Fruit fly (Drosophila melanogaster): ENCODE results near the gene tzn.

Gene tzn

DNA sequence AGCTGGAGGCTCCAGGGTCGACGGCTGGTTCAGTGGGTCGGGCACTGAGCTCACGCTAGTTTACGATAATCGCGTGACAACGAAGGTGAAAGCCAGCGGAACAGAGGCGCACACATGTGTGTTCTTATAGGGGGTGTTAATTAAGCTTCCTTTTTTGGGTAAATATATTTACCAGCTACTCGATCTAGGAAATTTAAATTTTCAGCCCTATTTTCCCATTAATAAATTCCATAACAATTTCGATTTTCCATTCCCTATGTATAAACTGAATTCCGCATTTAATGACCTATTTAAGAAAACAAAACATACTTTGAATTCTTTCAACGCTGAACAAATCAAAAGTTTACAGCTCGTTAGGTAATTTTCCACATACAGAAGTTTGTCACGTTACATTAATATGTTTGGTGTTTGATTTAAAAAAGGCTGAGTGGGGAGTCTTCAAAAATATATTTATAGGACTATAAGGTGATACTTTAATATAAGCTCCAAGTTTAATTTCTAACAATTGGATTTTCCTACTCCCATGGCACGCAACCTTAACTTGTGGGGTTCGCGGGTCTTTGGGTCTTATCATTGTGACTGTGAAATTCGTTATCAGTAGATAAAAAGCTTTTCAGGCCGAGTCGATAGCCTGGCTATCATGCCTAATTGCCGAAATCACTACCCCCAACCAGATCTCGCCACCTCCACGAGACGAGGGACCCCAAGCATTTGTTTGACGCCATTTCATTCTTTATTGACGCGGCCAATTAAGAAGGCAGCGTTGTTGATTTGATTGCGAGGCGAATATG, 38.8 kb downstream of the tzn start, which contains the start of gene CG13255 (continued):
- TF ChIP-seq Antp (GFP tag; optimal IDR thresholded peaks at IDR 0.05) (peak; percentile 23), CG7372 (GFP tag; IDR thresholded peaks at IDR 0.05) (no peak), Fer1 (GFP tag; optimal IDR thresholded peaks at IDR 0.05) (peak; percentile 48), grau (tag; optimal IDR thresholded peaks at IDR 0.05) (peak; percentile 70), CG9932 (GFP tag; IDR thresholded peaks at IDR 0.05) (peak; percentile 47; the same call in 1 of the 2 replicates), Tbp (GFP tag; optimal IDR thresholded peaks at IDR 0.05) (no peak), Hr3 (GFP tag; optimal IDR thresholded peaks at IDR 0.05) (peak; percentile 33), run (tag; optimal IDR thresholded peaks at IDR 0.05) (no peak), Bdp1 (GFP tag; optimal IDR thresholded peaks at IDR 0.05) (no peak), CG1603 (tag; optimal IDR thresholded peaks at IDR 0.05) (no peak), CG17328 (GFP tag; IDR thresholded peaks at IDR 0.05) (no peak), CG15514 (GFP tag; optimal IDR thresholded peaks at IDR 0.05) (peak; percentile 3), nau (GFP tag; optimal IDR thresholded peaks at IDR 0.05) (peak; percentile 48), btn (GFP tag; optimal IDR thresholded peaks at IDR 0.05) (no peak), CG12299 (tag; optimal IDR thresholded peaks at IDR 0.05) (no peak), sisA (GFP tag; IDR thresholded peaks at IDR 0.05) (no peak), CG12155 (GFP tag; optimal IDR thresholded peaks at IDR 0.05) (peak; percentile 29), Scr (GFP tag; IDR thresholded peaks at IDR 0.05; ENCODE audit: partially characterized antibody) (no peak), slbo (GFP tag; IDR thresholded peaks at IDR 0.05) (peak; percentile 59), CG7745 (tag; optimal IDR thresholded peaks at IDR 0.05) (no peak), tup (GFP tag; optimal IDR thresholded peaks at IDR 0.05) (no peak), CG3163 (GFP tag; optimal IDR thresholded peaks at IDR 0.05) (no peak), Dref (GFP tag; IDR thresholded peaks at IDR 0.05) (no peak), BtbVII (GFP tag; optimal IDR thresholded peaks at IDR 0.05) (peak; percentile 58), Ets97D (GFP tag; optimal IDR thresholded peaks at IDR 0.05) (no peak), CG3726 (GFP tag; IDR thresholded peaks at IDR 0.05) (no peak), CG4854 (GFP tag; optimal IDR thresholded peaks at IDR 0.05) (no peak), CG4730 (GFP tag; IDR thresholded peaks at IDR 0.05) (no peak), Blimp-1 (GFP tag; optimal IDR thresholded peaks at IDR 0.05) (peak; percentile 24), lov (optimal IDR thresholded peaks at IDR 0.05) (no peak), lov (GFP tag; IDR thresholded peaks at IDR 0.05) (no peak), HLH54F (GFP tag; optimal IDR thresholded peaks at IDR 0.05) (peak; percentile 59), CG18262 (tag; optimal IDR thresholded peaks at IDR 0.05) (peak; percentile 51), Hand (GFP tag; optimal IDR thresholded peaks at IDR 0.05) (peak; percentile 43), dysf (GFP tag; IDR thresholded peaks at IDR 0.05) (peak; percentile 64; the same call in 2 of the 3 replicates), Oaz (GFP tag; IDR thresholded peaks at IDR 0.05) (no peak), CG32532 (GFP tag; IDR thresholded peaks at IDR 0.05) (peak; percentile 52), CG3065 (GFP tag; optimal IDR thresholded peaks at IDR 0.05) (no peak), phol (tag; optimal IDR thresholded peaks at IDR 0.05) (peak; percentile 42), CG11695 (GFP tag; IDR thresholded peaks at IDR 0.05) (no peak), Hr51 (GFP tag; optimal IDR thresholded peaks at IDR 0.05) (peak in 1 of 2 experiments; percentile 56), mam (GFP tag; optimal IDR thresholded peaks at IDR 0.05) (peak; percentile 61), p53 (GFP tag; optimal IDR thresholded peaks at IDR 0.05) (no peak), CG6683 (GFP tag; optimal IDR thresholded peaks at IDR 0.05) (no peak), Dfd (GFP tag; optimal IDR thresholded peaks at IDR 0.05) (no peak), sob (GFP tag; IDR thresholded peaks at IDR 0.05) (peak; percentile 42; the same call in 1 of the 2 replicates), maf-S (GFP tag; optimal IDR thresholded peaks at IDR 0.05) (no peak), CG1832 (GFP tag; optimal IDR thresholded peaks at IDR 0.05) (no peak), gcm (GFP tag; optimal IDR thresholded peaks at IDR 0.05) (no peak), ems (GFP tag; optimal IDR thresholded peaks at IDR 0.05) (no peak), fru (optimal IDR thresholded peaks at IDR 0.05) (no peak)
